Worm (Caenorhabditis elegans): ENCODE results near the gene C42D4.3.

DNA sequence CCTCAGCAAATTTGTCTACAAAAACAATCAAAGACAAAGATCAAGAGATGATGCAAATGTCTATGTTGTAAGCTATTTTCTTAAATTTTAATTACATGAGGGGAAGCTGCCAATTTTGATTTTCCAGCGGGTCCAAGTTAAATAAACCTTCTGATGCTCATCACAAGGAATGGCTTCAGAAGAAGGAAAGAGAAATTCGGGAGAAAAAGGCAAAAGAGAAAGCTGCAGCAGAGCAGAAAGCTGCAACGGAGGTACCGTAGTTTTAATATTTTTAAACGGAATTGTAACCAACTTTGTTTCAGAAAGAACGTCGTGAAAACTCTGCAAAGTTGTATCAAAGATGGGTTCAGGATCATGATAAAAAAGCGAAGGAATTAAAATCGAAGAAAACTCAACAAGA is 20.9 kb upstream of the C42D4.3 start:
- TF ChIP-seq snpc-4 (GFP tag; optimal IDR thresholded peaks at IDR 0.05): no peak
- no peak for TF ChIP-seq snpc-4 (tag; optimal IDR thresholded peaks at IDR 0.05)
- no peak for TF ChIP-seq ets-4 (GFP tag; optimal IDR thresholded peaks at IDR 0.05)
- TF ChIP-seq madf-6 (GFP tag; IDR thresholded peaks at IDR 0.05): no peak
- TF ChIP-seq sea-2 (GFP tag; IDR thresholded peaks at IDR 0.05): no peak
- no peak for TF ChIP-seq egl-44 (GFP tag; IDR thresholded peaks at IDR 0.05)
- no peak for TF ChIP-seq unc-62 (GFP tag; optimal IDR thresholded peaks at IDR 0.05)
- TF ChIP-seq rpc-1 (optimal IDR thresholded peaks at IDR 0.05): no peak
- no peak for TF ChIP-seq rpc-1 (tag; optimal IDR thresholded peaks at IDR 0.05)
- no peak for TF ChIP-seq F57A8.1 (GFP tag; optimal IDR thresholded peaks at IDR 0.05)
- no peak for TF ChIP-seq somi-1 (GFP tag; optimal IDR thresholded peaks at IDR 0.05)
- no peak for TF ChIP-seq nfya-2 (GFP tag; IDR thresholded peaks at IDR 0.05)
- TF ChIP-seq F57C9.4 (tag; optimal IDR thresholded peaks at IDR 0.05): no peak
- TF ChIP-seq hmg-1.2 (GFP tag; IDR thresholded peaks at IDR 0.05): no peak
